Fruit fly (Drosophila melanogaster) ovary, adult (tissue): Measurements from ENCODE around the gene Spn28F.

ENCODE experiments used
- CG17801 ChIP-seq: fragments of 200-800 bp; optimal IDR thresholded peaks from 2 replicates; lab custom pipeline; 2019; ENCODE audit warnings: missing biosample characterization, mild to moderate bottlenecking, missing genetic modification characterization, moderate library complexity; ENCODE audit not compliant: partially characterized antibody

The Spn28F gene

DNA sequence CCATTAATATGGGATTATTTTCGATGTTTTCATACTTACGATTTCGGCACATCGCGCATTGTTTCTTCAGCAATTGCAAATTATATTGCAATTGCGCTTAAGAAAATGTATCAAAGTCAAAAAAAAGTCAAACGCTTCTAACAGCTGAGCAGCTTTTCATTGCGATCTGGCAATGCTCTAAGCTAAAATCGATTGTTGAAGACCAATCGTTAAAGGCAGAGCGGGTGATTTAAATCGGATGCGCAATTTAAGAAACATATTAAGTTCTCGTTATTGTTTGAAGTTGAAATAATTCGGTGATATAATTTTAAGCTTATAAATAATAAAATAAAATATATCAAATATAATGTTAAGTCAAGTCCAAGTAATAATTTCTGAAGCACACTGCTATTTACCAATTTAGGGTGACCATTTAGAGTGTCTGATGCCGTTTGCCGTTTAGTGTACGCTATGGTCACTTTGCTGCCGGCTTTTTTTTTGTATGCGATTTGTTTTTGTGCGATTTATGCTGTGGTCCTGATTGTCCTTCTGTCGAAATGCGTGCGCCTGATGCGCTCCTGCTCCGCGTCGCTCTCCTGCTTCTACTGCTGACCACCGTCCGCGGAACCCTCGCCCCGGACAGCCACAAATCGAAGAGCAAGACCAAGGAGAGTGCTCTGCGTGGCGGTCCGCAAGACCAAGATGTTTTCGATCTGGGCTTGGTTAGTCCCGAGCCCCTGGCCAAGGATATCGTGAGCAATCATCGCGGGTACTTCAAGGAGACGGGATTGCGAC lies 44.7 kb downstream of the Spn28F start, which contains the start of the genes CG8475 and CG8460:
Gene CG8475, minus strand, starts transcription at position 162 of the 774 bp plus-strand sequence.
Gene CG8460, plus strand, starts transcription at position 437 of the 774 bp plus-strand sequence.
- no peak for TF ChIP-seq CG17801

DNA sequence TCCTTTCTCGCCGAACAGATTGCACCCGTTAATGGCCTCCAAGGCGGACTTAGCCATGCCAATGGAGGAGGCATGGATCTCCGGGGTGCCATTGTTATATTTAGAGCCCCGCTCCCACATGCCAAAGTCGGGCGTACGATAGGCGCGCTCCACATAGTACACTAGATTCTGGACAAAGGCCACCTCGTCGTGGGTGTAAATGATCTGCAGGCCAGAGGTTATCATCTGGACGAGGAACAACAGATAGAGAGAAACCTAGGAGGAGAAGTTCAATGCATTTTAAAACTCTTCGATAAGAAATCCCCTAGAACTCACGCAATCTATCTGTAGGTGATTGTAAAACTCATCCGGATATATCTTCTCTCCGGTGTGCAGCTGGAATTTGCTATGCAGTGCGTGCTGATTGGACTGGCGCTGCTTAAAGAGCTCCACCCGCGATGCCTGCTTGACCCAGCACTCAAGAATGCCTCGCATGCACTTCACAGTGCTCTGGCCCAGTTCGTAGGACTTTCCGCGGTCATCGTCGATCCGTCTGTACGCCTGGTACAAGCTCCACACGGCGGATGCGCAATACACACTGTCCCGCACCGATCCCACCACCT lies 45.8 kb downstream of the Spn28F start:
- TF ChIP-seq CG17801: no peak

DNA sequence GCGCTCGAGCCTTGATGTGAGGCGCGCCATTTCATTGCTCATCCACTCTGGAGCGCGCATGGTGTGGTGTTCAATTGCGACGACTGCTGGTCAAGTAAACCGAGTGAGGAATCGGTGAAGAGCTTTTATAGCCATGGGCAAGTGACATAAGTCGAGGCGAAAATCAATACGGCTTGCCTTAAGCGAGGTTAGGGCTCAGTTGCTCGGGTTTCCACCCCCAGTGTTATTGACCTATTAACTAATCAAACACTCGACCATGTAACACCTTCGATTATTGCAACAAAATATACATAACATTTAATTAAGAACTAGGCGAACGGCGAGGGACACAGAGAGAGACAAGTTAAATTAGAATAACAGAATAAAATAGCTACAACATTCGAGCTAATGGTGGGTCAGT lies 50.9 kb downstream of the Spn28F start, which contains the start of gene CG34134:
Gene CG34134, minus strand, starts transcription at position 101 of the 400 bp plus-strand sequence.
- no peak for TF ChIP-seq CG17801
